Fruit fly (Drosophila melanogaster): ENCODE results near the gene CG43739.

CG43739 gene

dm6 chr2L:20940738-20941137 is 22.0 kb upstream of the CG43739 start (continued):
- TF ChIP-seq spab (GFP tag; optimal IDR thresholded peaks at IDR 0.05), result no peak
- no peak for TF ChIP-seq CG15336 (GFP tag; IDR thresholded peaks at IDR 0.05)
- peak; percentile 43 for TF ChIP-seq esn (GFP tag; optimal IDR thresholded peaks at IDR 0.05)
- TF ChIP-seq CG10631 (GFP tag; optimal IDR thresholded peaks at IDR 0.05), result peak; percentile 47
- no peak for TF ChIP-seq CG16779 (tag; optimal IDR thresholded peaks at IDR 0.05)
- peak; percentile 21 for TF ChIP-seq achi (GFP tag; optimal IDR thresholded peaks at IDR 0.05)
- no peak for TF ChIP-seq CG3032 (tag; optimal IDR thresholded peaks at IDR 0.05)
- peak; percentile 64 for TF ChIP-seq svp (GFP tag)
- peak; percentile 53 for TF ChIP-seq CG32006 (GFP tag; optimal IDR thresholded peaks at IDR 0.05)
- peak; percentile 85 for TF ChIP-seq Eip78C (GFP tag)
- TF ChIP-seq Hr4 (GFP tag; optimal IDR thresholded peaks at IDR 0.05), result no peak
- TF ChIP-seq CG6163 (GFP tag; IDR thresholded peaks at IDR 0.05), result no peak
- TF ChIP-seq CG34406 (GFP tag; optimal IDR thresholded peaks at IDR 0.05), result peak; percentile 47
- peak in 1 of 2 experiments; percentile 24 for TF ChIP-seq ss (GFP tag; optimal IDR thresholded peaks at IDR 0.05)
- TF ChIP-seq Hr39 (GFP tag; optimal IDR thresholded peaks at IDR 0.05), result peak; percentile 40
- TF ChIP-seq Gug (GFP tag; IDR thresholded peaks at IDR 0.05), result no peak
- TF ChIP-seq Ets21C (GFP tag; optimal IDR thresholded peaks at IDR 0.05), result peak; percentile 18
- TF ChIP-seq fd85E (GFP tag; optimal IDR thresholded peaks at IDR 0.05), result no peak
- no peak for TF ChIP-seq fkh (GFP tag; optimal IDR thresholded peaks at IDR 0.05)

- TF ChIP-seq OdsH (GFP tag; optimal IDR thresholded peaks at IDR 0.05) (peak; percentile 30), CG10669 (GFP tag; optimal IDR thresholded peaks at IDR 0.05) (no peak), acj6 (GFP tag; optimal IDR thresholded peaks at IDR 0.05) (peak; percentile 38), CG16779 (tag; optimal IDR thresholded peaks at IDR 0.05) (no peak), esn (GFP tag; optimal IDR thresholded peaks at IDR 0.05) (peak; percentile 42), CG11902 (GFP tag; optimal IDR thresholded peaks at IDR 0.05) (no peak), Sox15 (GFP tag; optimal IDR thresholded peaks at IDR 0.05) (no peak), CG11294 (GFP tag; IDR thresholded peaks at IDR 0.05) (no peak), Hr38 (GFP tag; optimal IDR thresholded peaks at IDR 0.05) (no peak), Ets21C (GFP tag; optimal IDR thresholded peaks at IDR 0.05) (no peak), pdm3 (GFP tag; optimal IDR thresholded peaks at IDR 0.05) (peak; percentile 16), CG7368 (GFP tag; optimal IDR thresholded peaks at IDR 0.05) (no peak), CG6808 (GFP tag; optimal IDR thresholded peaks at IDR 0.05) (no peak), fd85E (GFP tag; optimal IDR thresholded peaks at IDR 0.05) (no peak), achi (GFP tag; optimal IDR thresholded peaks at IDR 0.05) (peak; percentile 15), CG6163 (GFP tag; IDR thresholded peaks at IDR 0.05) (0 out of 3 replicates have a peak, but pooled peaks have one; percentile 17), CG3919 (GFP tag; optimal IDR thresholded peaks at IDR 0.05) (peak; percentile 17), CG8319 (GFP tag; optimal IDR thresholded peaks at IDR 0.05) (no peak), Met (GFP tag; optimal IDR thresholded peaks at IDR 0.05) (peak; percentile 44), CG3032 (tag; optimal IDR thresholded peaks at IDR 0.05) (no peak), Eip78C (GFP tag) (peak; percentile 75), Hr4 (GFP tag; optimal IDR thresholded peaks at IDR 0.05) (peak; percentile 24), CG32006 (GFP tag; optimal IDR thresholded peaks at IDR 0.05) (peak; percentile 21), fkh (GFP tag; optimal IDR thresholded peaks at IDR 0.05) (no peak), salr (GFP tag; optimal IDR thresholded peaks at IDR 0.05) (no peak), Ets96B (tag; optimal IDR thresholded peaks at IDR 0.05) (peak; percentile 32), Gug (GFP tag; IDR thresholded peaks at IDR 0.05) (no peak), eg (GFP tag; IDR thresholded peaks at IDR 0.05) (no peak), dsx (GFP tag; optimal IDR thresholded peaks at IDR 0.05; ENCODE audit: poor library complexity, severe bottlenecking) (no peak), topi (GFP tag; optimal IDR thresholded peaks at IDR 0.05) (peak; percentile 29), Lpt (GFP tag; optimal IDR thresholded peaks at IDR 0.05) (no peak), CG6854 (GFP tag; optimal IDR thresholded peaks at IDR 0.05) (no peak), Eip75B (GFP tag; optimal IDR thresholded peaks at IDR 0.05) (no peak), CG15336 (GFP tag; IDR thresholded peaks at IDR 0.05) (peak; percentile 30), CG6276 (GFP tag; optimal IDR thresholded peaks at IDR 0.05) (no peak), dac (GFP tag; optimal IDR thresholded peaks at IDR 0.05) (no peak), spab (GFP tag; optimal IDR thresholded peaks at IDR 0.05) (no peak), lz (GFP tag; optimal IDR thresholded peaks at IDR 0.05) (peak; percentile 20), svp (GFP tag) (peak; percentile 76), CG11762 (GFP tag; optimal IDR thresholded peaks at IDR 0.05; ENCODE audit: insufficient read depth) (no peak), Hr39 (GFP tag; optimal IDR thresholded peaks at IDR 0.05) (peak; percentile 14), CG6792 (GFP tag; optimal IDR thresholded peaks at IDR 0.05) (no peak), Blimp-1 (GFP tag; optimal IDR thresholded peaks at IDR 0.05) (no peak), CG31627 (GFP tag; optimal IDR thresholded peaks at IDR 0.05) (peak; percentile 20), CG10631 (GFP tag; optimal IDR thresholded peaks at IDR 0.05) (no peak), Eip93F (GFP tag; optimal IDR thresholded peaks at IDR 0.05) (no peak)
Measured at dm6 chr2L:20939632-20940031, 20.9 kb upstream of the CG43739 start.

All from whole organism, prepupa.